Fruit fly (Drosophila melanogaster) whole organism, embryonic: ENCODE measurements around the gene CG9164.

Experiments
- Bteb2 ChIP-seq: fragments of 200-800 bp; sonication (Bioruptor generic); optimal IDR thresholded peaks from 2 replicates; lab custom pipeline; 2016; ENCODE audit warnings: missing biosample characterization, missing genetic modification characterization
- CG10321 ChIP-seq: fragments of 200-800 bp; sonication (Bioruptor generic); IDR thresholded peaks from 2 replicates; pipeline ENCODE4 v1.3.6; 2022; ENCODE audit warnings: missing biosample characterization, missing genetic modification characterization
- CG11398 ChIP-seq: fragments of 200-800 bp; sonication (Bioruptor generic); optimal IDR thresholded peaks from 2 replicates; lab custom pipeline; 2016; ENCODE audit warnings: missing biosample characterization, missing genetic modification characterization
- CG13424 ChIP-seq: fragments of 200-800 bp; sonication (Bioruptor generic); optimal IDR thresholded peaks from 2 replicates; lab custom pipeline; 2019; ENCODE audit warnings: missing biosample characterization, mild to moderate bottlenecking, missing genetic modification characterization, moderate library complexity
- CG14710 ChIP-seq: fragments of 200-800 bp; sonication (Bioruptor generic); optimal IDR thresholded peaks from 3 replicates; lab custom pipeline; 2019; ENCODE audit warnings: missing biosample characterization, mild to moderate bottlenecking, missing genetic modification characterization, moderate library complexity
- CG14965 ChIP-seq: fragments of 200-800 bp; sonication (Bioruptor generic); optimal IDR thresholded peaks from 2 replicates; lab custom pipeline; 2016; ENCODE audit warnings: missing biosample characterization, missing genetic modification characterization, borderline replicate concordance
- CG15073 ChIP-seq: fragments of 200-800 bp; sonication (Bioruptor generic); optimal IDR thresholded peaks from 2 replicates; lab custom pipeline; 2016; ENCODE audit warnings: missing biosample characterization, missing genetic modification characterization
- CG1529 ChIP-seq: fragments of 200-800 bp; sonication (Bioruptor generic); optimal IDR thresholded peaks from 3 replicates; lab custom pipeline; 2018; ENCODE audit warnings: missing biosample characterization, missing genetic modification characterization
- CG17829 ChIP-seq: fragments of 200-800 bp; optimal IDR thresholded peaks from 2 replicates; lab custom pipeline; 2019; ENCODE audit warnings: missing biosample characterization, mild to moderate bottlenecking, missing genetic modification characterization, moderate library complexity
- CG2116 ChIP-seq: fragments of 200-800 bp; sonication (Bioruptor generic); optimal IDR thresholded peaks from 3 replicates; lab custom pipeline; 2018; ENCODE audit warnings: missing biosample characterization, mild to moderate bottlenecking, missing genetic modification characterization
- CG3407 ChIP-seq: fragments of 200-800 bp; sonication (Bioruptor generic); optimal IDR thresholded peaks from 2 replicates; lab custom pipeline; 2018; ENCODE audit warnings: missing biosample characterization, mild to moderate bottlenecking, missing genetic modification characterization
- CG34422 ChIP-seq: fragments of 200-800 bp; sonication (Bioruptor generic); IDR thresholded peaks from 3 replicates; pipeline ENCODE4 v1.3.6; 2022; ENCODE audit warnings: missing biosample characterization, missing genetic modification characterization
- CG6272 ChIP-seq: fragments of 200-800 bp; sonication (Bioruptor generic); IDR thresholded peaks from 2 replicates; pipeline ENCODE4 v1.3.6; 2022; ENCODE audit warnings: missing biosample characterization, missing genetic modification characterization
- CG6689 ChIP-seq: fragments of 200-800 bp; sonication (Bioruptor generic); IDR thresholded peaks from 2 replicates; pipeline ENCODE4 v1.3.6; 2022; ENCODE audit warnings: missing biosample characterization, missing genetic modification characterization
- CG8765 ChIP-seq: fragments of 200-800 bp; sonication (Bioruptor generic); IDR thresholded peaks from 2 replicates; pipeline ENCODE4 v1.3.6; 2022; ENCODE audit warnings: missing biosample characterization, missing genetic modification characterization
- CG9215 ChIP-seq: fragments of 200-800 bp; sonication (Bioruptor generic); IDR thresholded peaks from 2 replicates; pipeline ENCODE4 v1.3.6; 2022; ENCODE audit warnings: missing biosample characterization, missing genetic modification characterization
- CG9609 ChIP-seq: fragments of 200-800 bp; sonication (Bioruptor generic); optimal IDR thresholded peaks from 3 replicates; lab custom pipeline; 2016; ENCODE audit warnings: missing biosample characterization, missing genetic modification characterization
- CTCF ChIP-seq: fragments of 200-800 bp; sonication (Bioruptor generic); optimal IDR thresholded peaks from 2 replicates; lab custom pipeline; 2017; ENCODE audit warnings: missing biosample characterization, mild to moderate bottlenecking, missing genetic modification characterization, moderate library complexity
- D19A ChIP-seq: fragments of 200-800 bp; optimal IDR thresholded peaks from 3 replicates; lab custom pipeline; 2019; ENCODE audit warnings: missing biosample characterization, mild to moderate bottlenecking, missing genetic modification characterization, moderate library complexity
- Dp ChIP-seq: fragments of 200-800 bp; sonication (Bioruptor generic); optimal IDR thresholded peaks from 2 replicates; lab custom pipeline; 2018; ENCODE audit warnings: missing biosample characterization, mild to moderate bottlenecking, missing genetic modification characterization, moderate library complexity
- H15 ChIP-seq: fragments of 200-800 bp; sonication (Bioruptor generic); IDR thresholded peaks from 3 replicates; pipeline ENCODE4 v1.3.6; 2022; ENCODE audit warnings: missing biosample characterization, missing genetic modification characterization
- Hey ChIP-seq: fragments of 200-800 bp; sonication (Bioruptor generic); optimal IDR thresholded peaks from 3 replicates; lab custom pipeline; 2018; ENCODE audit warnings: missing biosample characterization, mild to moderate bottlenecking, missing genetic modification characterization
- Hsf ChIP-seq: fragments of 200-800 bp; sonication (Bioruptor generic); optimal IDR thresholded peaks from 3 replicates; lab custom pipeline; 2016; ENCODE audit warnings: missing biosample characterization, missing genetic modification characterization
- Opbp ChIP-seq: fragments of 200-800 bp; sonication (Bioruptor generic); IDR thresholded peaks from 3 replicates; pipeline ENCODE4 v1.3.6; 2022; ENCODE audit warnings: missing biosample characterization, missing genetic modification characterization; ENCODE audit not compliant: partially characterized antibody
- Ptx1 ChIP-seq: fragments of 200-800 bp; sonication (Bioruptor generic); IDR thresholded peaks from 2 replicates; pipeline ENCODE4 v1.3.6; 2022; ENCODE audit warnings: missing biosample characterization, missing genetic modification characterization
- Rx ChIP-seq: fragments of 200-800 bp; sonication (Bioruptor generic); IDR thresholded peaks from 2 replicates; pipeline ENCODE4 v1.3.6; 2022; ENCODE audit warnings: missing biosample characterization, missing genetic modification characterization
- Xbp1 ChIP-seq: fragments of 200-800 bp; sonication (Bioruptor generic); optimal IDR thresholded peaks from 3 replicates; lab custom pipeline; 2016; ENCODE audit warnings: missing biosample characterization, mild to moderate bottlenecking, missing genetic modification characterization
- amos ChIP-seq: fragments of 200-800 bp; sonication (Bioruptor generic); IDR thresholded peaks from 2 replicates; pipeline ENCODE4 v1.3.6; 2022; ENCODE audit warnings: missing biosample characterization, missing genetic modification characterization; ENCODE audit not compliant: partially characterized antibody
- ap ChIP-seq: fragments of 200-800 bp; sonication (Bioruptor generic); IDR thresholded peaks from 2 replicates; pipeline ENCODE4 v1.3.6; 2022; ENCODE audit warnings: missing biosample characterization, missing genetic modification characterization
- chif ChIP-seq, 2 experiments: fragments of 200-800 bp; sonication (Bioruptor generic); optimal IDR thresholded peaks; 3 replicates each; lab custom pipeline; 2016; ENCODE audit warnings: missing biosample characterization in 2 of 2, missing genetic modification characterization in 2 of 2
- chinmo ChIP-seq: fragments of 200-800 bp; sonication (Bioruptor generic); IDR thresholded peaks from 4 replicates; pipeline ENCODE4 v1.3.6; 2022; ENCODE audit warnings: missing biosample characterization, missing genetic modification characterization; ENCODE audit not compliant: partially characterized antibody
- chm ChIP-seq: fragments of 200-800 bp; sonication (Bioruptor generic); IDR thresholded peaks from 2 replicates; pipeline ENCODE4 v1.3.6; 2022; ENCODE audit warnings: missing biosample characterization, missing genetic modification characterization
- ci ChIP-seq: fragments of 200-800 bp; sonication (Bioruptor generic); IDR thresholded peaks from 3 replicates; pipeline ENCODE4 v1.3.6; 2022; ENCODE audit warnings: missing biosample characterization, missing genetic modification characterization
- croc ChIP-seq: fragments of 200-800 bp; sonication (Bioruptor generic); conservative IDR thresholded peaks from 3 replicates; pipeline ENCODE4 v1.3.6; 2022; ENCODE audit warnings: missing biosample characterization, missing genetic modification characterization
- cwo ChIP-seq: fragments of 200-800 bp; sonication (Bioruptor generic); optimal IDR thresholded peaks from 3 replicates; lab custom pipeline; 2017; ENCODE audit warnings: missing biosample characterization, missing genetic modification characterization, mild to moderate bottlenecking, moderate library complexity, missing genetic modification reagents
- ewg ChIP-seq: fragments of 200-800 bp; sonication (Bioruptor generic); optimal IDR thresholded peaks from 3 replicates; lab custom pipeline; 2017; ENCODE audit warnings: mild to moderate bottlenecking, missing biosample characterization, missing genetic modification reagents, missing genetic modification characterization
- eyg ChIP-seq: fragments of 200-800 bp; sonication (Bioruptor generic); optimal IDR thresholded peaks from 3 replicates; lab custom pipeline; 2016; ENCODE audit warnings: missing biosample characterization, missing genetic modification characterization
- grn ChIP-seq: fragments of 200-800 bp; sonication (Bioruptor generic); optimal IDR thresholded peaks from 3 replicates; lab custom pipeline; 2017; ENCODE audit warnings: missing biosample characterization, missing genetic modification characterization
- hkb ChIP-seq, 2 experiments: fragments of 200-800 bp in 1 of 2; fragments of >200 bp in 1 of 2; sonication (Bioruptor generic) in 1 of 2; IDR thresholded peaks in 1 of 2; optimal IDR thresholded peaks in 1 of 2; 2 replicates each; pipeline versions ENCODE4 v1.3.6 to Lab custom; 2017 to 2022; ENCODE audit warnings: missing biosample characterization in 1 of 2, missing genetic modification characterization in 1 of 2
- inv ChIP-seq: fragments of 200-800 bp; sonication (Bioruptor generic); IDR thresholded peaks from 2 replicates; pipeline ENCODE4 v1.3.6; 2022; ENCODE audit warnings: missing biosample characterization, missing genetic modification characterization; ENCODE audit not compliant: partially characterized antibody
- lab ChIP-seq: fragments of 200-800 bp; sonication (Bioruptor generic); optimal IDR thresholded peaks from 3 replicates; lab custom pipeline; 2017; ENCODE audit warnings: missing biosample characterization, missing genetic modification characterization, mild to moderate bottlenecking, moderate library complexity, missing genetic modification reagents
- luna ChIP-seq: fragments of 200-800 bp; sonication (Bioruptor generic); optimal IDR thresholded peaks from 2 replicates; lab custom pipeline; 2016; ENCODE audit warnings: missing biosample characterization, missing genetic modification characterization
- nerfin-2 ChIP-seq: fragments of 200-800 bp; sonication (Bioruptor generic); IDR thresholded peaks from 2 replicates; pipeline ENCODE4 v1.3.6; 2022; ENCODE audit warnings: missing biosample characterization, missing genetic modification characterization; ENCODE audit not compliant: partially characterized antibody
- pb ChIP-seq: fragments of 200-800 bp; sonication (Bioruptor generic); optimal IDR thresholded peaks from 3 replicates; lab custom pipeline; 2016; ENCODE audit warnings: missing biosample characterization, missing genetic modification characterization
- prd ChIP-seq, 3 experiments: fragments of >200 bp in 2 of 3; fragments of 200-800 bp in 1 of 3; sonication (Bioruptor generic) in 1 of 3; optimal IDR thresholded peaks in 2 of 3; IDR thresholded peaks in 1 of 3; 2 replicates in 2 of 3; 3 replicates in 1 of 3; pipeline versions ENCODE4 v1.3.6 to Lab custom; 2017 to 2022; ENCODE audit warnings: missing biosample characterization in 1 of 3, missing genetic modification characterization in 1 of 3
- ro ChIP-seq: fragments of 200-800 bp; sonication (Bioruptor generic); IDR thresholded peaks from 2 replicates; pipeline ENCODE4 v1.3.6; 2022; ENCODE audit warnings: missing biosample characterization, missing genetic modification characterization
- zen2 ChIP-seq: fragments of 200-800 bp; sonication (Bioruptor generic); IDR thresholded peaks from 3 replicates; pipeline ENCODE4 v1.3.6; 2022; ENCODE audit warnings: missing biosample characterization, missing genetic modification characterization; ENCODE audit not compliant: partially characterized antibody
- zfh1 ChIP-seq: fragments of 200-800 bp; sonication (Bioruptor generic); IDR thresholded peaks from 3 replicates; pipeline ENCODE4 v1.3.6; 2022; ENCODE audit warnings: missing biosample characterization, missing genetic modification characterization
- zfh2 ChIP-seq: fragments of 200-800 bp; sonication (Bioruptor generic); optimal IDR thresholded peaks from 2 replicates; lab custom pipeline; 2016; ENCODE audit warnings: missing biosample characterization, missing genetic modification characterization

The CG9164 gene

dm6 chrX:15333066-15333874 lies 52.0 kb downstream of the CG9164 start, which contains the start of the genes CG9114 and HDAC6 (continued):
- TF ChIP-seq zfh1 (GFP tag; lab: Robert Waterston, UW) (0 out of 3 replicates have a peak, but pooled peaks have one; percentile 17), Rx (GFP tag; lab: Robert Waterston, UW) (no peak), pb (GFP tag; lab: Kevin White, UChicago) (peak; percentile 31), chinmo (GFP tag; lab: Robert Waterston, UW) (peak; percentile 97), Ptx1 (GFP tag; lab: Robert Waterston, UW) (no peak), eyg (GFP tag; lab: Kevin White, UChicago) (no peak), CG10321 (GFP tag; lab: Robert Waterston, UW) (no peak; the same call in 1 of the 2 replicates), CG15073 (no peak), CG17829 (no peak), ap (no peak), Hey (tag; lab: Kevin White, UChicago) (no peak), CG1529 (GFP tag; lab: Kevin White, UChicago) (no peak), Opbp (GFP tag; lab: Robert Waterston, UW) (peak; percentile 72; the same call in 2 of the 3 replicates), CG13424 (no peak), ewg (no peak), CG11398 (GFP tag; lab: Kevin White, UChicago) (no peak), grn (GFP tag; lab: Kevin White, UChicago) (no peak), H15 (GFP tag; lab: Robert Waterston, UW) (no peak), hkb (optimal IDR thresholded peaks at IDR 0.05; lab: Kevin White, UChicago) (no peak), hkb (GFP tag; IDR thresholded peaks at IDR 0.05; lab: Robert Waterston, UW) (0 out of 2 replicates have a peak, but pooled peaks have one; percentile 19), cwo (GFP tag; lab: Kevin White, UChicago) (no peak), zen2 (peak; percentile 70; the same call in 2 of the 3 replicates), Dp (GFP tag; lab: Kevin White, UChicago) (peak; percentile 74), CG14710 (tag; lab: Kevin White, UChicago) (peak; percentile 21), CG6272 (GFP tag; lab: Robert Waterston, UW) (no peak), croc (no peak), D19A (tag; lab: Kevin White, UChicago) (no peak), prd (optimal IDR thresholded peaks at IDR 0.05; lab: Kevin White, UChicago) (no peak), prd (GFP tag; IDR thresholded peaks at IDR 0.05; lab: Robert Waterston, UW) (no peak), Bteb2 (no peak), ci (peak; percentile 64), luna (GFP tag; lab: Kevin White, UChicago) (no peak), amos (GFP tag; lab: Robert Waterston, UW) (peak; percentile 74), ro (GFP tag; lab: Robert Waterston, UW) (no peak), CG9215 (GFP tag; lab: Robert Waterston, UW) (no peak), CG3407 (GFP tag; lab: Kevin White, UChicago) (no peak), Hsf (GFP tag; lab: Kevin White, UChicago) (no peak), chif (GFP tag; optimal IDR thresholded peaks at IDR 0.05; lab: Kevin White, UChicago) (no peak), Xbp1 (GFP tag; lab: Kevin White, UChicago) (no peak), CG14965 (no peak), CG34422 (GFP tag; lab: Robert Waterston, UW) (peak; percentile 69; the same call in 1 of the 3 replicates), CG2116 (peak; percentile 77), lab (peak; percentile 29), chm (GFP tag; lab: Robert Waterston, UW) (no peak), CG9609 (GFP tag; lab: Kevin White, UChicago) (no peak), zfh2 (GFP tag; lab: Kevin White, UChicago) (no peak), CTCF (GFP tag; lab: Kevin White, UChicago) (no peak), nerfin-2 (GFP tag; lab: Robert Waterston, UW) (peak; percentile 92), CG8765 (no peak), CG6689 (GFP tag; lab: Robert Waterston, UW) (no peak), inv (GFP tag; lab: Robert Waterston, UW) (peak; percentile 84)
